Worm (Caenorhabditis elegans): Measurements from ENCODE around the gene Y26G10.6.

DNA sequence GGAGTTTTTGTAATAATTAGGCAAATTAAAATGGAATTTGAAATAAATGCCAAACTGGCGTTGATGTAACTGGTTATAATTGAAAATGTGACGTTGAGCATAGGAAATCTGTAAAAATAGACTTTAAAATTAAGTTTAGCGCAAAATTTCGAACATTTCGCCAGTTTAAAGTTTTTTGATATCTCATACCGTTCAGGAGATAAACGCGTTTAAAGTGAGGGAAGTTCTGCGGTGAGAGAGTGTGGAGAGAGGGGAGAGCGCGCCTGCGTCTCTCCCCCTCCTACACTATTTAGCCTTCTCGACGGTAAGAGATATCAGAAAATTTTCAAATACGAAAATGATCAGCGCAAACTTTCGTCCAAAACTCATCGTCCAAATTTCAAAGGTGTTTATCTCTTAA, 23.2 kb upstream of the Y26G10.6 start, which contains the start of gene str-92:
- TF ChIP-seq lin-35 (GFP tag; optimal IDR thresholded peaks at IDR 0.05) (no peak), dpff-1 (tag; optimal IDR thresholded peaks at IDR 0.05) (no peak), ets-4 (GFP tag; optimal IDR thresholded peaks at IDR 0.05) (no peak), unc-62 (GFP tag; optimal IDR thresholded peaks at IDR 0.05) (no peak), snpc-4 (GFP tag; optimal IDR thresholded peaks at IDR 0.05) (no peak), snpc-4 (tag; optimal IDR thresholded peaks at IDR 0.05) (no peak), D2030.7 (GFP tag; IDR thresholded peaks at IDR 0.05) (no peak), attf-3 (GFP tag; conservative IDR thresholded peaks at IDR 0.05) (no peak), lsy-27 (tag; optimal IDR thresholded peaks at IDR 0.05; ENCODE audit: borderline replicate concordance, insufficient read depth) (no peak), ztf-6 (GFP tag; IDR thresholded peaks at IDR 0.05) (no peak), efl-1 (GFP tag; optimal IDR thresholded peaks at IDR 0.05) (no peak), pha-4 (tag; optimal IDR thresholded peaks at IDR 0.05) (no peak), gei-17 (GFP tag; optimal IDR thresholded peaks at IDR 0.05) (no peak), tlf-1 (GFP tag; optimal IDR thresholded peaks at IDR 0.05) (no peak)
